Worm (Caenorhabditis elegans) whole organism, young adult: ENCODE results near the gene spig-3.
A peak's percentile ranks its signal among the peaks of the same experiment; 100 is the strongest.

Experiments
- F22D6.2 ChIP-seq: sonication (generic microtip); optimal IDR thresholded peaks from 2 replicates; lab custom pipeline; 2016; ENCODE audit warnings: mild to moderate bottlenecking, missing genetic modification characterization, missing compliant biosample characterization
- F37B4.10 ChIP-seq: fragments of 200-800 bp; sonication (Bioruptor generic); IDR thresholded peaks from 2 replicates; pipeline ENCODE4 v1.3.6; 2022; ENCODE audit warnings: missing genetic modification characterization, missing compliant biosample characterization
- F49E8.2 ChIP-seq: sonication (generic microtip); optimal IDR thresholded peaks from 3 replicates; lab custom pipeline; 2017; ENCODE audit warnings: missing genetic modification characterization, mild to moderate bottlenecking, missing compliant biosample characterization, antibody characterized with exemption, moderate library complexity; ENCODE audit not compliant: insufficient read depth
- F57A8.1 ChIP-seq: fragments of 200-800 bp; sonication (Bioruptor generic); optimal IDR thresholded peaks from 2 replicates; lab custom pipeline; 2018; ENCODE audit warnings: mild to moderate bottlenecking, missing genetic modification characterization, moderate library complexity, missing compliant biosample characterization
- K11D2.4 ChIP-seq: fragments of 200-800 bp; sonication (Bioruptor generic); IDR thresholded peaks from 2 replicates; pipeline ENCODE4 v1.3.6; 2022; ENCODE audit warnings: missing genetic modification reagents, missing genetic modification characterization, missing compliant biosample characterization
- T26A5.8 ChIP-seq: sonication (generic microtip); optimal IDR thresholded peaks from 2 replicates; lab custom pipeline; 2016; ENCODE audit warnings: missing genetic modification characterization, missing compliant biosample characterization
- Y53F4B.3 ChIP-seq: fragments of 200-800 bp; sonication (Bioruptor generic); IDR thresholded peaks from 2 replicates; pipeline ENCODE4 v1.3.6; 2022; ENCODE audit warnings: missing genetic modification reagents, missing genetic modification characterization, missing compliant biosample characterization
- Y53G8AR.9 ChIP-seq: fragments of 200-800 bp; sonication (Bioruptor generic); conservative IDR thresholded peaks from 2 replicates; pipeline ENCODE4 v1.3.6; 2022; ENCODE audit warnings: missing genetic modification reagents, missing genetic modification characterization, missing compliant biosample characterization
- Y95B8A.8 ChIP-seq: fragments of 200-800 bp; sonication (Bioruptor generic); IDR thresholded peaks from 2 replicates; pipeline ENCODE4 v1.3.6; 2022; ENCODE audit warnings: missing genetic modification reagents, missing genetic modification characterization, missing compliant biosample characterization
- akir-1 ChIP-seq: fragments of 200-800 bp; sonication (Bioruptor generic); optimal IDR thresholded peaks from 2 replicates; lab custom pipeline; 2018; ENCODE audit warnings: mild to moderate bottlenecking, missing genetic modification characterization, moderate library complexity, missing compliant biosample characterization
- ama-1 ChIP-seq, 3 experiments: fragments of 150-350 bp in 1 of 3; sonication (generic microtip) in 2 of 3; optimal IDR thresholded peaks; 2 replicates each; lab custom pipeline; 2014 to 2018; ENCODE audit warnings: missing biosample characterization in 2 of 3, missing genetic modification characterization in 2 of 3, missing genetic modification reagents in 2 of 3
- atf-7 ChIP-seq: sonication (generic microtip); optimal IDR thresholded peaks from 2 replicates; lab custom pipeline; 2017; ENCODE audit warnings: mild to moderate bottlenecking, missing genetic modification characterization, missing compliant biosample characterization
- athp-1 ChIP-seq: sonication (generic microtip); optimal IDR thresholded peaks from 2 replicates; lab custom pipeline; 2017; ENCODE audit warnings: mild to moderate bottlenecking, missing genetic modification characterization, missing compliant biosample characterization
- attf-3 ChIP-seq: fragments of 200-800 bp; sonication (Bioruptor generic); conservative IDR thresholded peaks from 2 replicates; pipeline ENCODE4 v1.3.6; 2022; ENCODE audit warnings: missing genetic modification reagents, missing genetic modification characterization, missing compliant biosample characterization
- bed-1 ChIP-seq: fragments of 200-800 bp; sonication (Bioruptor generic); IDR thresholded peaks from 2 replicates; pipeline ENCODE4 v1.3.6; 2022; ENCODE audit warnings: missing genetic modification reagents, missing genetic modification characterization, missing compliant biosample characterization
- ccch-3 ChIP-seq: fragments of 200-800 bp; sonication (Bioruptor generic); optimal IDR thresholded peaks from 2 replicates; lab custom pipeline; 2018; ENCODE audit warnings: mild to moderate bottlenecking, missing genetic modification characterization, missing compliant biosample characterization
- cebp-2 ChIP-seq: fragments of 200-800 bp; sonication (Bioruptor generic); IDR thresholded peaks from 2 replicates; pipeline ENCODE4 v1.3.6; 2022; ENCODE audit warnings: missing genetic modification characterization, missing compliant biosample characterization
- ceh-100 ChIP-seq: fragments of 200-800 bp; sonication (Bioruptor generic); IDR thresholded peaks from 2 replicates; pipeline ENCODE4 v1.3.6; 2022; ENCODE audit warnings: missing genetic modification reagents, missing genetic modification characterization, missing compliant biosample characterization
- ceh-27 ChIP-seq: fragments of 200-800 bp; sonication (Bioruptor generic); optimal IDR thresholded peaks from 2 replicates; lab custom pipeline; 2018; ENCODE audit warnings: mild to moderate bottlenecking, missing genetic modification characterization, moderate library complexity, missing compliant biosample characterization
- ceh-91 ChIP-seq: fragments of 200-800 bp; sonication (Bioruptor generic); IDR thresholded peaks from 2 replicates; pipeline ENCODE4 v1.3.6; 2022; ENCODE audit warnings: missing genetic modification reagents, missing genetic modification characterization, missing compliant biosample characterization
- die-1 ChIP-seq: sonication (generic microtip); optimal IDR thresholded peaks from 2 replicates; lab custom pipeline; 2016; ENCODE audit warnings: missing genotype, mild to moderate bottlenecking, missing genetic modification characterization, missing compliant biosample characterization
- dox-1 ChIP-seq: fragments of 200-800 bp; sonication (Bioruptor generic); IDR thresholded peaks from 2 replicates; pipeline ENCODE4 v1.3.6; 2022; ENCODE audit warnings: missing genetic modification reagents, missing genetic modification characterization, missing compliant biosample characterization
- dpff-1 ChIP-seq: sonication (generic microtip); optimal IDR thresholded peaks from 2 replicates; lab custom pipeline; 2017; ENCODE audit warnings: mild to moderate bottlenecking, missing genetic modification characterization, missing compliant biosample characterization
- dpl-1 ChIP-seq: fragments of 150-350 bp; optimal IDR thresholded peaks from 2 replicates; lab custom pipeline; 2014; ENCODE audit warnings: missing biosample characterization, missing genetic modification reagents, missing genetic modification characterization
- efl-1 ChIP-seq: fragments of 150-350 bp; optimal IDR thresholded peaks from 2 replicates; lab custom pipeline; 2014; ENCODE audit warnings: missing biosample characterization, missing genetic modification reagents, missing genetic modification characterization
- egl-44 ChIP-seq: fragments of 200-800 bp; sonication (Bioruptor generic); IDR thresholded peaks from 2 replicates; pipeline ENCODE4 v1.3.6; 2022; ENCODE audit warnings: missing genetic modification reagents, missing genetic modification characterization, missing compliant biosample characterization
- hlh-12 ChIP-seq: sonication (generic microtip); optimal IDR thresholded peaks from 2 replicates; lab custom pipeline; 2016; ENCODE audit warnings: missing genetic modification characterization, missing compliant biosample characterization
- let-526 ChIP-seq: fragments of 200-800 bp; sonication (Bioruptor generic); IDR thresholded peaks from 2 replicates; pipeline ENCODE4 v1.3.6; 2022; ENCODE audit warnings: missing genetic modification reagents, missing genetic modification characterization, missing compliant biosample characterization
- let-607 ChIP-seq, 2 experiments: fragments of 200-800 bp in 1 of 2; sonication (Bioruptor generic) in 1 of 2; sonication (generic microtip) in 1 of 2; optimal IDR thresholded peaks; 2 replicates each; lab custom pipeline; 2016 to 2018; ENCODE audit warnings: mild to moderate bottlenecking in 2 of 2, missing compliant biosample characterization in 2 of 2, missing genetic modification characterization in 2 of 2, moderate library complexity in 2 of 2, missing genotype in 1 of 2
- lin-26 ChIP-seq: fragments of 200-800 bp; sonication (Bioruptor generic); IDR thresholded peaks from 2 replicates; pipeline ENCODE4 v1.3.6; 2022; ENCODE audit warnings: missing genetic modification reagents, missing genetic modification characterization, missing compliant biosample characterization
- lin-54 ChIP-seq: fragments of 200-800 bp; sonication (Bioruptor generic); optimal IDR thresholded peaks from 2 replicates; lab custom pipeline; 2018; ENCODE audit warnings: mild to moderate bottlenecking, missing genetic modification characterization, missing compliant biosample characterization
- madf-6 ChIP-seq: fragments of 200-800 bp; sonication (Bioruptor generic); IDR thresholded peaks from 2 replicates; pipeline ENCODE4 v1.3.6; 2022; ENCODE audit warnings: missing genetic modification reagents, missing genetic modification characterization, missing compliant biosample characterization
- madf-8 ChIP-seq: fragments of 200-800 bp; sonication (Bioruptor generic); conservative IDR thresholded peaks from 2 replicates; pipeline ENCODE4 v1.3.6; 2022; ENCODE audit warnings: missing genetic modification reagents, missing genetic modification characterization, missing compliant biosample characterization
- nhr-80 ChIP-seq: sonication (generic microtip); optimal IDR thresholded peaks from 2 replicates; lab custom pipeline; 2016; ENCODE audit warnings: missing genetic modification characterization, missing compliant biosample characterization
- pha-4 ChIP-seq: fragments of 150-350 bp; sonication (generic microtip); optimal IDR thresholded peaks from 2 replicates; lab custom pipeline; 2014; ENCODE audit warnings: missing biosample characterization, missing genetic modification reagents, missing genetic modification characterization
- sea-2 ChIP-seq: fragments of 200-800 bp; sonication (Bioruptor generic); IDR thresholded peaks from 2 replicates; pipeline ENCODE4 v1.3.6; 2022; ENCODE audit warnings: missing genetic modification characterization, missing compliant biosample characterization
- snpc-1.1 ChIP-seq: sonication (generic microtip); optimal IDR thresholded peaks from 2 replicates; lab custom pipeline; 2017; ENCODE audit warnings: missing genetic modification characterization, mild to moderate bottlenecking, missing compliant biosample characterization, antibody characterized with exemption, moderate library complexity, missing genotype, missing genetic modification reagents; ENCODE audit not compliant: insufficient read depth
- snpc-4 ChIP-seq, 5 experiments: fragments of 150-350 bp in 1 of 5; sonication (generic microtip) in 4 of 5; optimal IDR thresholded peaks; 2 replicates each; lab custom pipeline; 2014 to 2018; ENCODE audit warnings: missing genetic modification characterization in 5 of 5, missing biosample characterization in 3 of 5, antibody characterized with exemption in 2 of 5, mild to moderate bottlenecking in 2 of 5, missing compliant biosample characterization in 2 of 5, missing genotype in 2 of 5, moderate library complexity in 2 of 5, missing genetic modification reagents in 1 of 5
- tbp1 ChIP-seq: fragments of 200-800 bp; sonication (Bioruptor generic); optimal IDR thresholded peaks from 2 replicates; lab custom pipeline; 2018; ENCODE audit warnings: mild to moderate bottlenecking, missing genetic modification characterization, missing compliant biosample characterization
- ztf-22 ChIP-seq: fragments of 200-800 bp; sonication (Bioruptor generic); optimal IDR thresholded peaks from 2 replicates; lab custom pipeline; 2018; ENCODE audit warnings: mild to moderate bottlenecking, missing genetic modification characterization, moderate library complexity, missing compliant biosample characterization
- ztf-28 ChIP-seq: fragments of 200-800 bp; sonication (Bioruptor generic); IDR thresholded peaks from 2 replicates; pipeline ENCODE4 v1.3.6; 2022; ENCODE audit warnings: missing genetic modification reagents, missing genetic modification characterization, missing compliant biosample characterization
- ztf-6 ChIP-seq: fragments of 200-800 bp; sonication (Bioruptor generic); IDR thresholded peaks from 2 replicates; pipeline ENCODE4 v1.3.6; 2022; ENCODE audit warnings: missing genetic modification reagents, missing genetic modification characterization, missing compliant biosample characterization

The spig-3 gene

ce11 chrV:14293667-14294194 is 5.7 kb downstream of the spig-3 start, which contains the start of gene F14D7.2 (continued):
- TF ChIP-seq sea-2 (GFP tag; lab: Robert Waterston, UW), result no peak
- TF ChIP-seq dpl-1, result peak; percentile 1

DNA sequence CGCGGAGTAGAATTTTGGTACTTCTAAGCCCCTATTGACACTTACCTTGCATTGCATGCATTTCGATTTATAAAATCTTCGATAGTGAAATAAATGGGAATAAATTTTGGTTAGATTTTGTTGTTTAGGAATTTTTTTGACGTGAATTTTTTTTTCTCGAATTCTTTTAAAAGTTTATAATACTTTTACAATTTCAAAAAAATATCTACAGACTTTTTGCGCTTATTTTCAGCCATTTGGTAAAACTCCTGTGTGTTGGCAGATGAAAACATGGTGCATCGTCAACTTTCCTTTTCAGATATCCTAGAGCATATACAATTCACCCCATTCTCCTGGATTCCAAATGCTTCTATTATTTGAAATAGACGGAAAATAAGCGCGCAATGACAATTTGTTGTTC is 8.8 kb downstream of the spig-3 start, which contains the start of gene F14D7.18:
Gene F14D7.18, minus strand, starts transcription at position 101 of the 400 bp plus-strand sequence.
- no peak for TF ChIP-seq pha-4 (tag; lab: Kevin White, UChicago)
- TF ChIP-seq akir-1 (GFP tag; lab: Kevin White, UChicago), result no peak
- TF ChIP-seq dpff-1 (tag; lab: Kevin White, UChicago), result no peak
- TF ChIP-seq Y53G8AR.9 (GFP tag; lab: Robert Waterston, UW), result no peak
- TF ChIP-seq ama-1 (optimal IDR thresholded peaks at IDR 0.05; lab: Kevin White, UChicago), result no peak
- TF ChIP-seq ama-1 (GFP tag; optimal IDR thresholded peaks at IDR 0.05; lab: Kevin White, UChicago), result no peak
- no peak for TF ChIP-seq die-1 (tag; lab: Kevin White, UChicago)
- no peak for TF ChIP-seq T26A5.8 (tag; lab: Kevin White, UChicago)
- no peak for TF ChIP-seq K11D2.4 (GFP tag; lab: Robert Waterston, UW)
- no peak for TF ChIP-seq efl-1
- TF ChIP-seq nhr-80 (tag; lab: Kevin White, UChicago), result no peak
- TF ChIP-seq F49E8.2 (tag; lab: Kevin White, UChicago), result no peak
- TF ChIP-seq egl-44, result no peak

ce11 chrV:14289363-14289762 is 10.1 kb downstream of the spig-3 start, which contains the start of gene F14D7.1:
Gene F14D7.1 (minus strand): TSS chrV:14289463.
- TF ChIP-seq ztf-28 (GFP tag; lab: Robert Waterston, UW) (no peak), let-526 (GFP tag; lab: Robert Waterston, UW) (no peak), ccch-3 (GFP tag; lab: Kevin White, UChicago) (no peak), ceh-100 (GFP tag; lab: Robert Waterston, UW) (no peak), ztf-6 (GFP tag; lab: Robert Waterston, UW) (no peak), Y95B8A.8 (no peak)

ce11 chrV:14285803-14286202 is 13.7 kb downstream of the spig-3 start, which contains the start of gene F40G12.11:
Gene F40G12.11 (plus strand): TSS chrV:14286171.
- TF ChIP-seq efl-1, result peak; percentile 78
- no peak for TF ChIP-seq egl-44
- no peak for TF ChIP-seq T26A5.8 (tag; lab: Kevin White, UChicago)
- no peak for TF ChIP-seq atf-7
- no peak for TF ChIP-seq dox-1
- no peak for TF ChIP-seq F37B4.10 (GFP tag; lab: Robert Waterston, UW)
- no peak for TF ChIP-seq ceh-91 (GFP tag; lab: Robert Waterston, UW)
- no peak for TF ChIP-seq hlh-12
- TF ChIP-seq Y53F4B.3 (GFP tag; lab: Robert Waterston, UW), result no peak
- no peak for TF ChIP-seq tbp1
- no peak for TF ChIP-seq snpc-4 (GFP tag; optimal IDR thresholded peaks at IDR 0.05; lab: Kevin White, UChicago)
- TF ChIP-seq snpc-4 (tag; optimal IDR thresholded peaks at IDR 0.05; lab: Kevin White, UChicago), result no peak
- TF ChIP-seq lin-54, result no peak
- TF ChIP-seq madf-8 (GFP tag; lab: Robert Waterston, UW), result 0 out of 2 replicates have a peak, but pooled peaks have one; percentile 18
- no peak for TF ChIP-seq snpc-1.1 (tag; lab: Kevin White, UChicago)
- no peak for TF ChIP-seq K11D2.4 (GFP tag; lab: Robert Waterston, UW)
- no peak for TF ChIP-seq let-607 (tag; optimal IDR thresholded peaks at IDR 0.05; lab: Kevin White, UChicago)
- no peak for TF ChIP-seq ceh-27 (GFP tag; lab: Kevin White, UChicago)
- no peak for TF ChIP-seq athp-1 (tag; lab: Kevin White, UChicago)
- no peak for TF ChIP-seq bed-1
- no peak for TF ChIP-seq attf-3 (GFP tag; lab: Robert Waterston, UW)
- no peak for TF ChIP-seq cebp-2 (GFP tag; lab: Robert Waterston, UW)
- no peak for TF ChIP-seq F22D6.2
- peak; percentile 34 for TF ChIP-seq dpl-1
- no peak for TF ChIP-seq F57A8.1 (GFP tag; lab: Kevin White, UChicago)
- TF ChIP-seq lin-26 (GFP tag; lab: Robert Waterston, UW), result no peak
- no peak for TF ChIP-seq dpff-1 (tag; lab: Kevin White, UChicago)
- TF ChIP-seq madf-6 (GFP tag; lab: Robert Waterston, UW), result peak; percentile 52; the same call in 1 of the 2 replicates
- TF ChIP-seq ztf-22 (GFP tag; lab: Kevin White, UChicago), result no peak
